Worm (Caenorhabditis elegans): Measurements from ENCODE around the gene Y51H7C.12.

DNA sequence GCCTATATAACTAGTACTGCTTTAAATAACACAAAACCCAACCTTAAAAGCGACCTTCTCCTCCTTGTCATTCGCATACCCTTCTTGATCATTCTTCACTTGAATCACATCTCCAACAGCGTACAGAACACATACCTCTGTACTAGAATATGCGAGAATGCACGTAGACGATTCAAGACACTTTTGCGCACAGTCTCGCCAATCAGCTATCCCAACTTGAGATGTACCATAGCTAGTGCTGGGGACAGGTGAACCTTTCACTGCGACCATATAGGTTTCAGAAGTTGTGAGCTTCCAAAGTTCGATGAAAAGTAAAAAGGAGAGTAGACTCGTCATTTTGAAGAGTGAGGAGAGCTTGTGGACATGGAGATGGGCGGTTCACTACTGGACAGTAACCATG lies 48.8 kb downstream of the Y51H7C.12 start, which contains the start of gene F54D12.8:
- TF ChIP-seq sdz-38 (tag; optimal IDR thresholded peaks at IDR 0.05) (no peak), Y53G8AR.9 (GFP tag; conservative IDR thresholded peaks at IDR 0.05) (no peak), lin-35 (GFP tag; optimal IDR thresholded peaks at IDR 0.05) (no peak), B0261.1 (tag; optimal IDR thresholded peaks at IDR 0.05) (no peak), mxl-1 (tag; optimal IDR thresholded peaks at IDR 0.05) (no peak), dpff-1 (tag; optimal IDR thresholded peaks at IDR 0.05) (no peak), F49E8.2 (tag; optimal IDR thresholded peaks at IDR 0.05; ENCODE audit: insufficient read depth) (no peak), ccch-3 (GFP tag; optimal IDR thresholded peaks at IDR 0.05) (no peak), lir-1 (GFP tag; conservative IDR thresholded peaks at IDR 0.05) (no peak), F23B12.7 (tag; optimal IDR thresholded peaks at IDR 0.05; ENCODE audit: insufficient read depth) (no peak), ama-1 (optimal IDR thresholded peaks at IDR 0.05) (no peak), ama-1 (GFP tag; optimal IDR thresholded peaks at IDR 0.05) (no peak)

All from whole organism, young adult.